Worm (Caenorhabditis elegans): ENCODE measurements around the gene mgrn-1.

Gene mgrn-1

DNA sequence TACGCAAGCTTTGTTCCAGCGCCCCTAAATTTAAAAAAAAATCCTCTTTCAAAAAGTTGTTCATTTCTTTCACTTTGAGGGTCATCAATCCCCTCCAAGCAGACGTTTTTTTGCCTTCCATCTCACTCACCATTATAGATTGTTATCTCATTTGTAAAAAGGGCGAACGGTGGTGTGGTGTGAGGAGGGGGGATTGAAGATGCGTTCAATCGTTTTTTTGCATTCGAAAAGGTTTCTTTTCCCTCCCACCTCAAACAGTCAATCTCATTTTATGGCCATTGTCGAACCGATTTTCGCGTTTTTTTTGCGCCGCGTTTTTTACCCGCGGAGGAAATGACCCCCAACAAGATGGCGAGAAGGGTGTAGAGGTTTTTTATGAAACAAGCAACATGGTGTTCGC is 27.4 kb upstream of the mgrn-1 start (continued):
- TF ChIP-seq somi-1 (GFP tag; optimal IDR thresholded peaks at IDR 0.05): no peak
- TF ChIP-seq aptf-3 (GFP tag; IDR thresholded peaks at IDR 0.05): no peak
- TF ChIP-seq madf-3 (GFP tag; IDR thresholded peaks at IDR 0.05): no peak

DNA sequence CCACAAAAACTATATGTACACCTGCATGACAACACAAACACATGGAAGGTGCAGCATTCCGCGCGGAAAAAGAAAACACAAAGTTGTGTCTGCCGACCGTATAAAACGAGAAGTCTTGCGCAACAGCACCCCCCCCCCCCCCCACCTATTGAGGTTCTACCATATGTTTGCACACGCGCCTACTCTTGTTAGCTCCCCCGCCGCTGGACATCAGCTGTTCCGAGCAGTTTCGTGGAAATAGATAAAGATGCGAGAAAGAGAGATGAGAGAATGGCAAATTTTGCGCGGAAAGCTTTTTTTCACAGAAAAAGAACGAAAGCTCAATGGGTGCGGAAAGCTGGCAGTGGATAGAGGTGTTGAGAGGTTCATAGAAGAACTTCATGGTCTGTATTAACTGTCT is 24.1 kb upstream of the mgrn-1 start:
- TF ChIP-seq dpl-1 (GFP tag; optimal IDR thresholded peaks at IDR 0.05): no peak
- TF ChIP-seq aptf-2 (GFP tag; conservative IDR thresholded peaks at IDR 0.05): no peak
- TF ChIP-seq cebp-2 (GFP tag; IDR thresholded peaks at IDR 0.05): no peak
- TF ChIP-seq zfh-2 (GFP tag; conservative IDR thresholded peaks at IDR 0.05): peak; percentile 68
- no peak for TF ChIP-seq F23B12.7 (tag; optimal IDR thresholded peaks at IDR 0.05; ENCODE audit: insufficient read depth)
- TF ChIP-seq sdz-38 (tag; optimal IDR thresholded peaks at IDR 0.05): no peak
- TF ChIP-seq hlh-12 (tag; optimal IDR thresholded peaks at IDR 0.05): no peak

DNA sequence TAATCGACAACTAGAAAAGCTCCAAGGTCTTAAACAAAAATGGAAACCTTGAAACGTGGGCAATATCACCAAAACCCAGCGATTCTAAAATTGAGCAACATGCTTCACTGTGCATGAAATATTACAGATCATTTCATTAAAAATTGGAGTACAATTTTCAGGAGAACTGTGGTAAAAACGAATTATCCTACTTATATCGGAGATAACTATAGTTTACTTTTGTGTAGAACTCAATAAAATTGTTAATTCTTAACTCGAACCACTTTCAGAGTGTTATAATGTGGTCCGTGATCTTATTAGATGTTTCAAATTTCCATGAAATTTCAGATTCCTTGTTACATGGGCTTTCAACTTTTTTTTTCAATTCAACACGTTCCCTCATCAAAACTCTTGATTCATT is 23.7 kb upstream of the mgrn-1 start, which contains the start of gene K04G11.1:
K04G11.1 (plus strand) TSS at position 301 of the 400 bp plus-strand sequence.
- TF ChIP-seq let-526 (GFP tag; IDR thresholded peaks at IDR 0.05) (no peak), tlf-1 (GFP tag; optimal IDR thresholded peaks at IDR 0.05) (no peak), ceh-40 (GFP tag; IDR thresholded peaks at IDR 0.05) (no peak), ZK185.1 (tag; optimal IDR thresholded peaks at IDR 0.05; ENCODE audit: poor library complexity, severe bottlenecking) (no peak), rec-8 (tag; optimal IDR thresholded peaks at IDR 0.05) (no peak), Y95B8A.8 (GFP tag; IDR thresholded peaks at IDR 0.05) (no peak), unc-130 (GFP tag; optimal IDR thresholded peaks at IDR 0.05) (no peak), hrde-1 (tag; optimal IDR thresholded peaks at IDR 0.05; ENCODE audit: borderline replicate concordance) (no peak), cebp-2 (GFP tag; IDR thresholded peaks at IDR 0.05) (no peak), F49E8.2 (tag; optimal IDR thresholded peaks at IDR 0.05; ENCODE audit: insufficient read depth) (no peak)

DNA sequence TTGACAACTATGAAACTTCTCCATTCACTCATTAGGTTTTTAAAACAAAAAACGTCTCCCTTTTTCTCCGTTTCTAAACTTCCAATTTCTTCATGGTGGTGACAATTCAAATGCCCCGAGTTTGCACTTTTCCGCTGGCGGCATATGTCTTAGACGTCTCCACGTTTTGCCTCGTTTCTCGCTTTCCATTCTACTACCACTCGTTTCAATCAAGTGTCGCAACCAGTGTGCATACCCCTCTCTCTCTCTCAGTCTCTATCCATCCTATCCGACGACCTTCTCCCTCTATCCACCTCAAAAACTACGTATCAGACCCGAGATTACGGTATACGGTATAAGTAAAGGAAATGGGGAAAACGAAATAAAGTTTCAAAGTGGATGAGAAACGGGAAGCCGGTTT is 22.7 kb upstream of the mgrn-1 start:
- TF ChIP-seq cebp-1 (GFP tag; IDR thresholded peaks at IDR 0.05) (no peak), cebp-1 (tag; optimal IDR thresholded peaks at IDR 0.05) (no peak), K11D2.4 (GFP tag; IDR thresholded peaks at IDR 0.05) (no peak), Y95B8A.8 (GFP tag; IDR thresholded peaks at IDR 0.05) (no peak), ztf-28 (GFP tag; IDR thresholded peaks at IDR 0.05) (no peak), F52B5.7 (tag; optimal IDR thresholded peaks at IDR 0.05) (no peak), pha-4 (tag; optimal IDR thresholded peaks at IDR 0.05) (no peak), pbrm-1 (GFP tag; IDR thresholded peaks at IDR 0.05) (no peak), ekl-4 (GFP tag; IDR thresholded peaks at IDR 0.05) (no peak), T07F8.4 (tag; optimal IDR thresholded peaks at IDR 0.05) (no peak), let-607 (tag; optimal IDR thresholded peaks at IDR 0.05) (no peak), ceh-79 (tag; optimal IDR thresholded peaks at IDR 0.05) (no peak), hlh-12 (tag; optimal IDR thresholded peaks at IDR 0.05) (no peak), attf-6 (GFP tag; IDR thresholded peaks at IDR 0.05) (no peak), fkh-3 (tag; optimal IDR thresholded peaks at IDR 0.05) (no peak), B0336.3 (GFP tag; IDR thresholded peaks at IDR 0.05) (no peak), aptf-3 (GFP tag; IDR thresholded peaks at IDR 0.05) (no peak), ceh-40 (GFP tag; IDR thresholded peaks at IDR 0.05) (no peak), tlf-1 (GFP tag; optimal IDR thresholded peaks at IDR 0.05) (no peak)

DNA sequence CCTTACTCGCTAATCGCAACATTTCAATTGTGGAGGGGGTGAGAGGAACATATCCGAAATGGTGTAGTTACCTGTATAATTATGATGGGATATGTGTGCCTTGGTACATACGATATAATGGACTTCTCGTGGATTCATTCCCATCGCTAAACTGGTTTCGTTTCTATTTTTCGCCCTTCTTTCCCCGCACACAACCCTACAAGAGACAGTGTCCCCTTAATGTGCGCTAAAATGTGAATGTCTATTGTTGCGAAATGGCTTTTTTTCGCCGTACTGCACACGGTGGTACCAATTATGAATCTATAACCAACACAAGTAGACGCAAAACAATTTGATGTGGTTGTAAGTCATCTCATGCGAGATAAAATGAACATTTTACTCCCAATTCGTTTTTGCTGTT is 17.9 kb upstream of the mgrn-1 start:
- TF ChIP-seq nhr-90 (tag; optimal IDR thresholded peaks at IDR 0.05) (no peak), ztf-6 (GFP tag; IDR thresholded peaks at IDR 0.05) (no peak), athp-1 (tag; optimal IDR thresholded peaks at IDR 0.05) (no peak), sptf-2 (GFP tag; optimal IDR thresholded peaks at IDR 0.05) (no peak), snpc-1.1 (tag; optimal IDR thresholded peaks at IDR 0.05; ENCODE audit: insufficient read depth) (no peak)

Measured in whole organism, young adult.